Worm (Caenorhabditis elegans) whole organism, L1 larva: ENCODE data around the gene haf-7.

Experiments
- blmp-1 ChIP-seq: fragments of 150-350 bp; optimal IDR thresholded peaks from 2 replicates; lab custom pipeline; 2014; ENCODE audit warnings: missing biosample characterization, missing genetic modification characterization
- dsc-1 ChIP-seq: sonication (generic microtip); optimal IDR thresholded peaks from 2 replicates; lab custom pipeline; 2016; ENCODE audit warnings: mild to moderate bottlenecking, missing genetic modification characterization, missing compliant biosample characterization
- mep-1 ChIP-seq: fragments of 150-350 bp; optimal IDR thresholded peaks from 2 replicates; lab custom pipeline; 2014; ENCODE audit warnings: missing biosample characterization, missing genetic modification characterization
- nhr-12 ChIP-seq: sonication (generic microtip); optimal IDR thresholded peaks from 2 replicates; lab custom pipeline; 2017; ENCODE audit warnings: missing biosample characterization, missing genetic modification characterization
- pqm-1 ChIP-seq: sonication (generic microtip); optimal IDR thresholded peaks from 3 replicates; lab custom pipeline; 2017; ENCODE audit warnings: missing biosample characterization, missing genetic modification characterization
- snpc-4 ChIP-seq: fragments of 150-350 bp; optimal IDR thresholded peaks from 2 replicates; lab custom pipeline; 2014; ENCODE audit warnings: missing biosample characterization, missing genetic modification characterization
- unc-62 ChIP-seq: fragments of 150-350 bp; optimal IDR thresholded peaks from 2 replicates; lab custom pipeline; 2014; ENCODE audit warnings: missing biosample characterization, missing genetic modification reagents, missing genetic modification characterization
- vab-15 ChIP-seq: sonication (generic microtip); optimal IDR thresholded peaks from 2 replicates; lab custom pipeline; 2017; ENCODE audit warnings: missing genotype, mild to moderate bottlenecking, missing genetic modification characterization, missing compliant biosample characterization
- zag-1 ChIP-seq: fragments of 150-350 bp; optimal IDR thresholded peaks from 2 replicates; lab custom pipeline; 2014; ENCODE audit warnings: missing biosample characterization, missing genetic modification characterization
- ztf-4 ChIP-seq: fragments of 150-350 bp; optimal IDR thresholded peaks from 2 replicates; lab custom pipeline; 2014; ENCODE audit warnings: missing biosample characterization, missing genetic modification characterization

DNA sequence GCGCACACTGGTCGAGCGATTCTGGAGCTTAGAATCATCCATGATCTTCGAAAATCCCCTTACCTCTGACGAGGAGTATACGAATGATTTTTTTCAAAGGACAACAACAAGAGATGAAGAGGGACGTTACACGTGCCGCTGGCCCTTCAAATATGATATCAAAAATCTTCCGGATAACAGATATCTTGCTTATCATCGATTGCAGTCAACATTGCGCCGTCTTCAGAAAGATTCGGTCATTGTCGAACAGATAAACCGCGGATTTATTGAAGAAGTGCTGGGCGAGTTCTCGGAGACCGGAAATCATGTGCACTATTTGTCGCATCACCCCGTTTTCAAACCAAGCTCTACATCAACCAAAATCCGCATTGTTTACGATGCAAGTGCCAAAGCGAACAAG is 10.5 kb upstream of the haf-7 start:
- TF ChIP-seq mep-1 (tag; lab: Kevin White, UChicago) (no peak), dsc-1 (tag; lab: Kevin White, UChicago) (no peak), nhr-12 (tag; lab: Kevin White, UChicago) (no peak), snpc-4 (tag; lab: Kevin White, UChicago) (no peak), unc-62 (GFP tag; lab: Kevin White, UChicago) (no peak), zag-1 (tag; lab: Kevin White, UChicago) (no peak), vab-15 (no peak), blmp-1 (tag; lab: Kevin White, UChicago) (no peak), ztf-4 (tag; lab: Kevin White, UChicago) (no peak), pqm-1 (tag; lab: Kevin White, UChicago) (no peak)
